Worm (Caenorhabditis elegans) whole organism, L1 larva: ENCODE data around the gene F09C6.13.

Experiments used
- C34B4.2 ChIP-seq: sonication (generic microtip); optimal IDR thresholded peaks from 2 replicates; lab custom pipeline; 2017; ENCODE audit warnings: mild to moderate bottlenecking, missing genetic modification characterization, missing compliant biosample characterization
- F16B12.6 ChIP-seq: fragments of 150-350 bp; optimal IDR thresholded peaks from 2 replicates; lab custom pipeline; 2014; ENCODE audit warnings: missing biosample characterization, missing genetic modification characterization
- ceh-8 ChIP-seq: fragments of 200-800 bp; sonication (Bioruptor generic); optimal IDR thresholded peaks from 2 replicates; lab custom pipeline; 2018; ENCODE audit warnings: mild to moderate bottlenecking, missing genetic modification characterization, moderate library complexity, missing compliant biosample characterization
- ces-1 ChIP-seq: fragments of 150-350 bp; optimal IDR thresholded peaks from 2 replicates; lab custom pipeline; 2014; ENCODE audit warnings: missing biosample characterization, missing genetic modification reagents, missing genetic modification characterization
- dsc-1 ChIP-seq: sonication (generic microtip); optimal IDR thresholded peaks from 2 replicates; lab custom pipeline; 2016; ENCODE audit warnings: mild to moderate bottlenecking, missing genetic modification characterization, missing compliant biosample characterization
- efl-3 ChIP-seq: fragments of 200-800 bp; sonication (Bioruptor generic); optimal IDR thresholded peaks from 2 replicates; lab custom pipeline; 2018; ENCODE audit warnings: mild to moderate bottlenecking, missing genetic modification characterization, missing compliant biosample characterization
- egl-27 ChIP-seq, 2 experiments: fragments of 150-350 bp in 1 of 2; sonication (generic microtip); optimal IDR thresholded peaks; 3 replicates each; lab custom pipeline; 2017 to 2018; ENCODE audit warnings: missing biosample characterization in 2 of 2, missing genetic modification characterization in 2 of 2, missing genetic modification reagents in 2 of 2
- elt-3 ChIP-seq, 6 experiments: fragments of 150-350 bp in 1 of 6; sonication (generic microtip); optimal IDR thresholded peaks; 2 replicates each; lab custom pipeline; 2017 to 2018; ENCODE audit warnings: missing biosample characterization in 6 of 6, missing genetic modification characterization in 6 of 6, inconsistent platforms in 1 of 6
- fkh-10 ChIP-seq: sonication (generic microtip); optimal IDR thresholded peaks from 2 replicates; lab custom pipeline; 2017; ENCODE audit warnings: missing biosample characterization, missing genetic modification reagents, missing genetic modification characterization
- fkh-4 ChIP-seq: sonication (generic microtip); optimal IDR thresholded peaks from 2 replicates; lab custom pipeline; 2016; ENCODE audit warnings: missing compliant biosample characterization, missing genetic modification characterization, borderline replicate concordance
- fkh-8 ChIP-seq: sonication (generic microtip); optimal IDR thresholded peaks from 2 replicates; lab custom pipeline; 2016; ENCODE audit warnings: mild to moderate bottlenecking, missing genetic modification characterization, missing compliant biosample characterization
- fos-1 ChIP-seq: fragments of 150-350 bp; optimal IDR thresholded peaks from 2 replicates; lab custom pipeline; 2014; ENCODE audit warnings: missing biosample characterization, missing genetic modification characterization
- grh-1 ChIP-seq: fragments of 200-800 bp; sonication (Bioruptor generic); IDR thresholded peaks from 2 replicates; pipeline ENCODE4 v1.3.6; 2022; ENCODE audit warnings: missing genetic modification reagents, missing genetic modification characterization, missing compliant biosample characterization
- hlh-17 ChIP-seq: fragments of 200-800 bp; sonication (Bioruptor generic); optimal IDR thresholded peaks from 2 replicates; lab custom pipeline; 2018; ENCODE audit warnings: missing genetic modification characterization, mild to moderate bottlenecking, missing compliant biosample characterization, moderate library complexity, borderline replicate concordance
- hpl-2 ChIP-seq: fragments of 150-350 bp; optimal IDR thresholded peaks from 2 replicates; lab custom pipeline; 2014; ENCODE audit warnings: missing biosample characterization, missing genetic modification reagents, missing genetic modification characterization
- jun-1 ChIP-seq: fragments of 150-350 bp; optimal IDR thresholded peaks from 2 replicates; lab custom pipeline; 2014; ENCODE audit warnings: missing biosample characterization, missing genetic modification reagents, missing genetic modification characterization
- lin-13 ChIP-seq: fragments of 150-350 bp; optimal IDR thresholded peaks from 2 replicates; lab custom pipeline; 2014; ENCODE audit warnings: missing biosample characterization, missing genetic modification reagents, missing genetic modification characterization
- lin-15B ChIP-seq: fragments of 150-350 bp; sonication (generic microtip); optimal IDR thresholded peaks from 3 replicates; lab custom pipeline; 2014; ENCODE audit warnings: missing biosample characterization, missing genetic modification characterization
- lin-39 ChIP-seq: fragments of 150-350 bp; optimal IDR thresholded peaks from 2 replicates; lab custom pipeline; 2014; ENCODE audit warnings: missing biosample characterization, missing genetic modification reagents, missing genetic modification characterization
- mep-1 ChIP-seq: fragments of 150-350 bp; optimal IDR thresholded peaks from 2 replicates; lab custom pipeline; 2014; ENCODE audit warnings: missing biosample characterization, missing genetic modification characterization
- nhr-20 ChIP-seq: sonication (generic microtip); optimal IDR thresholded peaks from 2 replicates; lab custom pipeline; 2016; ENCODE audit warnings: mild to moderate bottlenecking, missing genetic modification characterization, missing compliant biosample characterization
- nhr-237 ChIP-seq: fragments of 150-350 bp; optimal IDR thresholded peaks from 2 replicates; lab custom pipeline; 2014; ENCODE audit warnings: missing biosample characterization, missing genetic modification characterization
- nhr-71 ChIP-seq: sonication (generic microtip); optimal IDR thresholded peaks from 2 replicates; lab custom pipeline; 2016; ENCODE audit warnings: mild to moderate bottlenecking, missing genetic modification characterization, moderate library complexity, missing compliant biosample characterization
- nhr-76 ChIP-seq: sonication (generic microtip); optimal IDR thresholded peaks from 2 replicates; lab custom pipeline; 2017; ENCODE audit warnings: missing biosample characterization, missing genetic modification characterization
- nhr-84 ChIP-seq: sonication (generic microtip); optimal IDR thresholded peaks from 2 replicates; lab custom pipeline; 2017; ENCODE audit warnings: missing biosample characterization, missing genetic modification characterization
- nhr-90 ChIP-seq: sonication (generic microtip); optimal IDR thresholded peaks from 2 replicates; lab custom pipeline; 2016; ENCODE audit warnings: mild to moderate bottlenecking, missing genetic modification characterization, missing compliant biosample characterization; ENCODE audit not compliant: poor library complexity
- pag-3 ChIP-seq: sonication (generic microtip); optimal IDR thresholded peaks from 2 replicates; lab custom pipeline; 2017; ENCODE audit warnings: missing genetic modification characterization, mild to moderate bottlenecking, missing compliant biosample characterization, antibody characterized with exemption, borderline replicate concordance; ENCODE audit not compliant: insufficient read depth
- pax-3 ChIP-seq: fragments of 200-800 bp; sonication (Bioruptor generic); optimal IDR thresholded peaks from 2 replicates; lab custom pipeline; 2018; ENCODE audit warnings: mild to moderate bottlenecking, missing genetic modification characterization, moderate library complexity, missing compliant biosample characterization
- pqm-1 ChIP-seq: sonication (generic microtip); optimal IDR thresholded peaks from 3 replicates; lab custom pipeline; 2017; ENCODE audit warnings: missing biosample characterization, missing genetic modification characterization
- snpc-4 ChIP-seq: fragments of 150-350 bp; optimal IDR thresholded peaks from 2 replicates; lab custom pipeline; 2014; ENCODE audit warnings: missing biosample characterization, missing genetic modification characterization
- snu-23 ChIP-seq: sonication (generic microtip); optimal IDR thresholded peaks from 2 replicates; lab custom pipeline; 2016; ENCODE audit warnings: missing genetic modification characterization, missing compliant biosample characterization
- sox-4 ChIP-seq: sonication (generic microtip); optimal IDR thresholded peaks from 2 replicates; lab custom pipeline; 2016; ENCODE audit warnings: missing genetic modification characterization, missing compliant biosample characterization
- sup-37 ChIP-seq: fragments of 200-800 bp; sonication (Bioruptor generic); optimal IDR thresholded peaks from 2 replicates; lab custom pipeline; 2018; ENCODE audit warnings: mild to moderate bottlenecking, missing genetic modification characterization, missing compliant biosample characterization
- swsn-7 ChIP-seq: sonication (generic microtip); optimal IDR thresholded peaks from 2 replicates; lab custom pipeline; 2016; ENCODE audit warnings: missing genetic modification characterization, missing compliant biosample characterization
- tlp-1 ChIP-seq: fragments of 150-350 bp; optimal IDR thresholded peaks from 2 replicates; lab custom pipeline; 2014; ENCODE audit warnings: missing biosample characterization, missing genetic modification characterization
- unc-86 ChIP-seq: sonication (generic microtip); optimal IDR thresholded peaks from 2 replicates; lab custom pipeline; 2016; ENCODE audit warnings: missing genetic modification characterization, missing compliant biosample characterization
- unc-98 ChIP-seq: fragments of 200-800 bp; sonication (Bioruptor generic); IDR thresholded peaks from 2 replicates; pipeline ENCODE4 v1.3.6; 2022; ENCODE audit warnings: missing genetic modification characterization, missing compliant biosample characterization
- vab-15 ChIP-seq: sonication (generic microtip); optimal IDR thresholded peaks from 2 replicates; lab custom pipeline; 2017; ENCODE audit warnings: missing genotype, mild to moderate bottlenecking, missing genetic modification characterization, missing compliant biosample characterization
- zag-1 ChIP-seq: fragments of 150-350 bp; optimal IDR thresholded peaks from 2 replicates; lab custom pipeline; 2014; ENCODE audit warnings: missing biosample characterization, missing genetic modification characterization
- zip-4 ChIP-seq: fragments of 200-800 bp; sonication (Bioruptor generic); optimal IDR thresholded peaks from 2 replicates; lab custom pipeline; 2018; ENCODE audit warnings: mild to moderate bottlenecking, missing genetic modification characterization, moderate library complexity, missing compliant biosample characterization
- ztf-11 ChIP-seq, 2 experiments: sonication (generic microtip); optimal IDR thresholded peaks; 2 replicates each; lab custom pipeline; 2016 to 2017; ENCODE audit warnings: missing genetic modification characterization in 2 of 2, missing biosample characterization in 1 of 2, missing compliant biosample characterization in 1 of 2

Gene F09C6.13

DNA sequence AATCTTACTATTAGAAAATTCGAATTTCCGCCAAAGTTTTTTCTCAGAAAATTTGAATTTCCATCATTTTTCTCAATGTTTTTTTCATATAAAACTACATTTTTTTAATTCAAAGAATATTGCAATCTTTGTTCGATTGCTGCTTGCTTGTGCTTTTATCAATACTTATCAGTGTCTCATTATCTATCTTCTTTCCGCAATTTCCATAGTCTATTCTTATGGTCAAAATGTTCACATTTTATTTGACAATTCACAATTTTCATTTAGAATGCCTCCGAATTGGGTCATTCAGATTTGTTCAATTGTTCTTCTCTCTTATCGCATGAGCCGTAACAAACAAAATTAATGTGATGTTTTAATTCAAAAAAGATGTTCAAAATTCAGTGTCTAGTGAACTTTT, 26.4 kb downstream of the F09C6.13 start:
- TF ChIP-seq lin-39 (tag; lab: Kevin White, UChicago) (no peak), F16B12.6 (tag; lab: Kevin White, UChicago) (no peak), dsc-1 (tag; lab: Kevin White, UChicago) (no peak), swsn-7 (tag; lab: Kevin White, UChicago) (no peak), nhr-84 (tag; lab: Kevin White, UChicago) (no peak), sup-37 (GFP tag; lab: Kevin White, UChicago) (no peak), jun-1 (tag; lab: Kevin White, UChicago) (no peak), pax-3 (no peak), hlh-17 (GFP tag; lab: Kevin White, UChicago) (no peak), fkh-4 (tag; lab: Kevin White, UChicago) (no peak), elt-3 (tag; optimal IDR thresholded peaks at IDR 0.05; lab: Kevin White, UChicago) (no peak), lin-15B (no peak), lin-13 (GFP tag; lab: Kevin White, UChicago) (no peak)

DNA sequence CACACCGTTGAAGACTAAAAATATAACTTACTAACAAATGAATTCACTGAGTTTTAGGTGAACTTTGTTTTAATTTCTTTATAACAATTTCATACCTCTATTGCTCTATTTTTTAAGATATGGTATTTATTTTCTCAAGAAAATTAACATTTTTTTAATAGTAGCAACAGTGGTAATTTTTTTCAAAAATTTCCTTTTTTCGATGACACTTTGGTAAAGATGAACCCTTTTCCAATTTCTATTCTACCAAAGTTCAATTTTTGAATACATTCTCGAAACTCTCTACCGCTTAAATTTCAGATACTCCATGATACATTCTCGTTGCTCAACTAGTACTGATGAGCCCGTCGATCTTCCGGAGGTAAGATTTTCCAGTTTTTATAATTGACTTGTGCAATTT, 27.1 kb downstream of the F09C6.13 start, which contains the start of gene nhr-116:
TSS of gene nhr-116 (plus strand) at position 301 of the 400 bp plus-strand sequence.
- TF ChIP-seq fos-1 (tag; lab: Kevin White, UChicago) (no peak), sox-4 (no peak), nhr-71 (tag; lab: Kevin White, UChicago) (no peak), snu-23 (GFP tag; lab: Kevin White, UChicago) (no peak), fkh-10 (GFP tag; lab: Kevin White, UChicago) (no peak), nhr-237 (tag; lab: Kevin White, UChicago) (no peak), unc-98 (no peak), sup-37 (GFP tag; lab: Kevin White, UChicago) (no peak), lin-15B (no peak), fkh-8 (tag; lab: Kevin White, UChicago) (no peak), mep-1 (tag; lab: Kevin White, UChicago) (no peak), hpl-2 (GFP tag; lab: Kevin White, UChicago) (no peak), nhr-76 (tag; lab: Kevin White, UChicago) (no peak), dsc-1 (tag; lab: Kevin White, UChicago) (no peak), C34B4.2 (no peak), snpc-4 (tag; lab: Kevin White, UChicago) (no peak), ceh-8 (GFP tag; lab: Kevin White, UChicago) (no peak), zag-1 (tag; lab: Kevin White, UChicago) (no peak)
- TF ChIP-seq, all 84 proteins: peak for 0

DNA sequence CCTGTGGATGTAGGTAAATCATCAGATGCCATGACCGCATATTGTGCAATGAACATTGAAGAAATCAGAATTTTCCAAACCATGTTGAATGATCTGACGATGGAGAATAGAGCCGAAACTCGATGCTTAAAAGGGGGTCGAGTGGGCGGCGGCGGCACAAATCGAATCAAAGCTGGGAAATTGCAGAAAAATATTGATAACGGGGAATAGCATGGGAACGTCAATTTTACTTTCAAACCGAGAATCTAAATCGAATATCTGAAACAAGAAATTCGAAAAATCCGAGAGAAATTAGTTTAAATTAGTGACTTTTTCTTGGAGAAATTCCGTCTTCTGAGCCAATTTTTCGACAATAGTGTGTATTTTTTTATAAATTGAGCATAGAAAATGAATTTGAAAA, 31.2 kb downstream of the F09C6.13 start, which contains the start of gene F09C6.10:
TSS of gene F09C6.10 (minus strand) at position 101 of the 400 bp plus-strand sequence.
- no peak for TF ChIP-seq grh-1 (GFP tag; lab: Robert Waterston, UW)
- no peak for TF ChIP-seq pag-3 (tag; lab: Kevin White, UChicago)
- no peak for TF ChIP-seq nhr-71 (tag; lab: Kevin White, UChicago)
- no peak for TF ChIP-seq egl-27 (tag; optimal IDR thresholded peaks at IDR 0.05; lab: Kevin White, UChicago)
- TF ChIP-seq zip-4 (GFP tag; lab: Kevin White, UChicago), result no peak
- no peak for TF ChIP-seq vab-15 (tag; lab: Kevin White, UChicago)
- no peak for TF ChIP-seq ztf-11 (tag; optimal IDR thresholded peaks at IDR 0.05; lab: Kevin White, UChicago)
- TF ChIP-seq hpl-2 (GFP tag; lab: Kevin White, UChicago), result no peak
- TF ChIP-seq nhr-90 (tag; lab: Kevin White, UChicago), result no peak
- TF ChIP-seq nhr-20 (tag; lab: Kevin White, UChicago), result no peak
- no peak for TF ChIP-seq pqm-1 (tag; lab: Kevin White, UChicago)
- TF ChIP-seq tlp-1, result no peak
- no peak for TF ChIP-seq efl-3 (GFP tag; lab: Kevin White, UChicago)
- no peak for TF ChIP-seq sup-37 (GFP tag; lab: Kevin White, UChicago)
- no peak for TF ChIP-seq zag-1 (tag; lab: Kevin White, UChicago)
- TF ChIP-seq unc-86, result no peak
- no peak for TF ChIP-seq ces-1 (GFP tag; lab: Kevin White, UChicago)
